Fruit fly (Drosophila melanogaster): Measurements from ENCODE around the gene Spn31A.
A peak's percentile ranks its signal among the peaks of the same experiment; 100 is the strongest.

Gene Spn31A

dm6 chr2L:10033410-10033809 lies 27.2 kb upstream of the Spn31A start (continued):
- TF ChIP-seq bbx (GFP tag; IDR thresholded peaks at IDR 0.05; ENCODE audit: partially characterized antibody) = peak; percentile 75
- TF ChIP-seq CG13287 (GFP tag; IDR thresholded peaks at IDR 0.05; ENCODE audit: partially characterized antibody) = peak; percentile 23; the same call in 1 of the 2 replicates
- TF ChIP-seq CG4854 (GFP tag; optimal IDR thresholded peaks at IDR 0.05) = no peak
- TF ChIP-seq onecut (GFP tag; IDR thresholded peaks at IDR 0.05) = no peak
- no peak for TF ChIP-seq CG15601 (tag; optimal IDR thresholded peaks at IDR 0.05)
- no peak for TF ChIP-seq CG4730 (GFP tag; IDR thresholded peaks at IDR 0.05)
- TF ChIP-seq gro (GFP tag; optimal IDR thresholded peaks at IDR 0.05) = no peak
- TF ChIP-seq Lpt (GFP tag; optimal IDR thresholded peaks at IDR 0.05) = no peak
- TF ChIP-seq CG8478 (optimal IDR thresholded peaks at IDR 0.05) = no peak
- TF ChIP-seq dpn (GFP tag; optimal IDR thresholded peaks at IDR 0.05) = no peak
- no peak for TF ChIP-seq BtbVII (GFP tag; optimal IDR thresholded peaks at IDR 0.05)
- TF ChIP-seq CG34224 (GFP tag; IDR thresholded peaks at IDR 0.05; ENCODE audit: partially characterized antibody) = no peak
- TF ChIP-seq CG17385 (GFP tag; optimal IDR thresholded peaks at IDR 0.05) = no peak
- TF ChIP-seq odd (GFP tag; optimal IDR thresholded peaks at IDR 0.05) = no peak
- TF ChIP-seq CrebB (tag; optimal IDR thresholded peaks at IDR 0.05) = no peak
- TF ChIP-seq CG14965 (GFP tag; optimal IDR thresholded peaks at IDR 0.05; ENCODE audit: borderline replicate concordance) = no peak
- TF ChIP-seq Hand (GFP tag; optimal IDR thresholded peaks at IDR 0.05) = no peak
- TF ChIP-seq CG1233 (GFP tag; optimal IDR thresholded peaks at IDR 0.05) = no peak
- TF ChIP-seq CG34422 (GFP tag; IDR thresholded peaks at IDR 0.05) = no peak
- TF ChIP-seq sens-2 (GFP tag; IDR thresholded peaks at IDR 0.05) = no peak
- no peak for TF ChIP-seq tin (GFP tag; optimal IDR thresholded peaks at IDR 0.05)
- no peak for TF ChIP-seq cad (GFP tag; optimal IDR thresholded peaks at IDR 0.05)
- no peak for TF ChIP-seq HLHmδ (GFP tag; optimal IDR thresholded peaks at IDR 0.05)
- no peak for TF ChIP-seq CG12659 (GFP tag; optimal IDR thresholded peaks at IDR 0.05)
- TF ChIP-seq CG13624 (GFP tag; optimal IDR thresholded peaks at IDR 0.05) = no peak
- TF ChIP-seq chif (GFP tag; optimal IDR thresholded peaks at IDR 0.05) = no peak
- TF ChIP-seq Hey (tag; optimal IDR thresholded peaks at IDR 0.05) = no peak
- no peak for TF ChIP-seq Vsx1 (GFP tag; optimal IDR thresholded peaks at IDR 0.05)
- TF ChIP-seq CG1602 (GFP tag; optimal IDR thresholded peaks at IDR 0.05) = no peak
- no peak for TF ChIP-seq gsb-n (tag; optimal IDR thresholded peaks at IDR 0.05)
- TF ChIP-seq Sox100B (GFP tag; optimal IDR thresholded peaks at IDR 0.05) = no peak
- TF ChIP-seq CG2678 (tag; optimal IDR thresholded peaks at IDR 0.05) = no peak
- TF ChIP-seq Hr3 (GFP tag; optimal IDR thresholded peaks at IDR 0.05) = no peak
- TF ChIP-seq CG6791 (GFP tag; IDR thresholded peaks at IDR 0.05; ENCODE audit: partially characterized antibody) = peak; percentile 78
- no peak for TF ChIP-seq CG14050 (GFP tag; IDR thresholded peaks at IDR 0.05)
- no peak for TF ChIP-seq CG30403 (GFP tag; optimal IDR thresholded peaks at IDR 0.05)
- no peak for TF ChIP-seq unc-4 (GFP tag; IDR thresholded peaks at IDR 0.05; ENCODE audit: partially characterized antibody)
- TF ChIP-seq fd102C (GFP tag; optimal IDR thresholded peaks at IDR 0.05) = no peak
- TF ChIP-seq Oli (tag; optimal IDR thresholded peaks at IDR 0.05) = no peak
- no peak for TF ChIP-seq CG18764 (GFP tag; optimal IDR thresholded peaks at IDR 0.05)
- no peak for TF ChIP-seq CG6813 (GFP tag; optimal IDR thresholded peaks at IDR 0.05)
- TF ChIP-seq Gug (GFP tag; IDR thresholded peaks at IDR 0.05) = no peak
- no peak for TF ChIP-seq Blimp-1 (GFP tag; optimal IDR thresholded peaks at IDR 0.05)
- TF ChIP-seq fd3F (GFP tag; optimal IDR thresholded peaks at IDR 0.05) = no peak
- TF ChIP-seq CG33557 (GFP tag; optimal IDR thresholded peaks at IDR 0.05) = no peak
